Worm (Caenorhabditis elegans) whole organism, L1 larva: ENCODE results near the gene Y62H9A.12.
A peak's percentile ranks its signal among the peaks of the same experiment; 100 is the strongest.

Experiments used
- C16A3.4 ChIP-seq: fragments of 150-350 bp; optimal IDR thresholded peaks from 2 replicates; lab custom pipeline; 2014; ENCODE audit warnings: missing biosample characterization, missing genetic modification characterization
- C34B4.2 ChIP-seq: sonication (generic microtip); optimal IDR thresholded peaks from 2 replicates; lab custom pipeline; 2017; ENCODE audit warnings: mild to moderate bottlenecking, missing genetic modification characterization, missing compliant biosample characterization
- F16B12.6 ChIP-seq: fragments of 150-350 bp; optimal IDR thresholded peaks from 2 replicates; lab custom pipeline; 2014; ENCODE audit warnings: missing biosample characterization, missing genetic modification characterization
- aha-1 ChIP-seq: fragments of 150-350 bp; optimal IDR thresholded peaks from 2 replicates; lab custom pipeline; 2014; ENCODE audit warnings: missing biosample characterization, missing genetic modification characterization
- blmp-1 ChIP-seq: fragments of 150-350 bp; optimal IDR thresholded peaks from 2 replicates; lab custom pipeline; 2014; ENCODE audit warnings: missing biosample characterization, missing genetic modification characterization
- ceh-63 ChIP-seq: fragments of 200-800 bp; sonication (Bioruptor generic); optimal IDR thresholded peaks from 2 replicates; lab custom pipeline; 2018; ENCODE audit warnings: mild to moderate bottlenecking, missing genetic modification characterization, missing compliant biosample characterization
- ceh-8 ChIP-seq: fragments of 200-800 bp; sonication (Bioruptor generic); optimal IDR thresholded peaks from 2 replicates; lab custom pipeline; 2018; ENCODE audit warnings: mild to moderate bottlenecking, missing genetic modification characterization, moderate library complexity, missing compliant biosample characterization
- ceh-82 ChIP-seq, 3 experiments: fragments of 150-350 bp in 1 of 3; sonication (generic microtip) in 2 of 3; optimal IDR thresholded peaks; 2 replicates each; lab custom pipeline; 2014 to 2017; ENCODE audit warnings: missing biosample characterization in 3 of 3, missing genetic modification characterization in 3 of 3
- ceh-88 ChIP-seq: fragments of 200-800 bp; sonication (Bioruptor generic); IDR thresholded peaks from 2 replicates; pipeline ENCODE4 v1.3.6; 2022; ENCODE audit warnings: missing genetic modification characterization, missing compliant biosample characterization
- ces-1 ChIP-seq: fragments of 150-350 bp; optimal IDR thresholded peaks from 2 replicates; lab custom pipeline; 2014; ENCODE audit warnings: missing biosample characterization, missing genetic modification reagents, missing genetic modification characterization
- dsc-1 ChIP-seq: sonication (generic microtip); optimal IDR thresholded peaks from 2 replicates; lab custom pipeline; 2016; ENCODE audit warnings: mild to moderate bottlenecking, missing genetic modification characterization, missing compliant biosample characterization
- elt-2 ChIP-seq: sonication (generic microtip); optimal IDR thresholded peaks from 2 replicates; lab custom pipeline; 2016; ENCODE audit warnings: missing genetic modification characterization, mild to moderate bottlenecking, inconsistent platforms, missing compliant biosample characterization, missing genetic modification reagents
- elt-3 ChIP-seq, 6 experiments: fragments of 150-350 bp in 1 of 6; sonication (generic microtip); optimal IDR thresholded peaks; 2 replicates each; lab custom pipeline; 2017 to 2018; ENCODE audit warnings: missing biosample characterization in 6 of 6, missing genetic modification characterization in 6 of 6, inconsistent platforms in 1 of 6
- ets-5 ChIP-seq: fragments of 200-800 bp; sonication (Bioruptor generic); IDR thresholded peaks from 2 replicates; pipeline ENCODE4 v1.3.6; 2022; ENCODE audit warnings: missing genetic modification characterization, missing compliant biosample characterization
- grh-1 ChIP-seq: fragments of 200-800 bp; sonication (Bioruptor generic); IDR thresholded peaks from 2 replicates; pipeline ENCODE4 v1.3.6; 2022; ENCODE audit warnings: missing genetic modification reagents, missing genetic modification characterization, missing compliant biosample characterization
- hlh-17 ChIP-seq: fragments of 200-800 bp; sonication (Bioruptor generic); optimal IDR thresholded peaks from 2 replicates; lab custom pipeline; 2018; ENCODE audit warnings: missing genetic modification characterization, mild to moderate bottlenecking, missing compliant biosample characterization, moderate library complexity, borderline replicate concordance
- hlh-4 ChIP-seq: sonication (generic microtip); optimal IDR thresholded peaks from 2 replicates; lab custom pipeline; 2016; ENCODE audit warnings: mild to moderate bottlenecking, missing genetic modification characterization, missing compliant biosample characterization
- hpl-2 ChIP-seq: fragments of 150-350 bp; optimal IDR thresholded peaks from 2 replicates; lab custom pipeline; 2014; ENCODE audit warnings: missing biosample characterization, missing genetic modification reagents, missing genetic modification characterization
- isw-1 ChIP-seq: fragments of 200-800 bp; sonication (Bioruptor generic); IDR thresholded peaks from 2 replicates; pipeline ENCODE4 v1.3.6; 2022; ENCODE audit warnings: missing genetic modification characterization, missing compliant biosample characterization
- jun-1 ChIP-seq: fragments of 150-350 bp; optimal IDR thresholded peaks from 2 replicates; lab custom pipeline; 2014; ENCODE audit warnings: missing biosample characterization, missing genetic modification reagents, missing genetic modification characterization
- lin-14 ChIP-seq: fragments of 200-800 bp; sonication (Bioruptor generic); optimal IDR thresholded peaks from 2 replicates; lab custom pipeline; 2018; ENCODE audit warnings: mild to moderate bottlenecking, missing genetic modification characterization, moderate library complexity, missing compliant biosample characterization
- lin-35 ChIP-seq, 2 experiments: fragments of 150-350 bp; optimal IDR thresholded peaks; 2 replicates each; lab custom pipeline; 2014; ENCODE audit warnings: missing biosample characterization in 2 of 2, missing genetic modification characterization in 2 of 2, missing genetic modification reagents in 2 of 2
- mab-9 ChIP-seq: fragments of 200-800 bp; sonication (Bioruptor generic); IDR thresholded peaks from 2 replicates; pipeline ENCODE4 v1.3.6; 2022; ENCODE audit warnings: missing genetic modification reagents, missing genetic modification characterization, missing compliant biosample characterization
- mep-1 ChIP-seq: fragments of 150-350 bp; optimal IDR thresholded peaks from 2 replicates; lab custom pipeline; 2014; ENCODE audit warnings: missing biosample characterization, missing genetic modification characterization
- nhr-19 ChIP-seq: fragments of 200-800 bp; sonication (Bioruptor generic); conservative IDR thresholded peaks from 2 replicates; pipeline ENCODE4 v1.3.6; 2022; ENCODE audit warnings: missing genetic modification characterization, missing compliant biosample characterization
- nhr-77 ChIP-seq: fragments of 150-350 bp; optimal IDR thresholded peaks from 2 replicates; lab custom pipeline; 2014; ENCODE audit warnings: missing biosample characterization, missing genetic modification characterization
- pax-3 ChIP-seq: fragments of 200-800 bp; sonication (Bioruptor generic); optimal IDR thresholded peaks from 2 replicates; lab custom pipeline; 2018; ENCODE audit warnings: mild to moderate bottlenecking, missing genetic modification characterization, moderate library complexity, missing compliant biosample characterization
- pqm-1 ChIP-seq: sonication (generic microtip); optimal IDR thresholded peaks from 3 replicates; lab custom pipeline; 2017; ENCODE audit warnings: missing biosample characterization, missing genetic modification characterization
- skn-1 ChIP-seq: fragments of 150-350 bp; optimal IDR thresholded peaks from 2 replicates; lab custom pipeline; 2014; ENCODE audit warnings: missing biosample characterization, missing genetic modification characterization
- snu-23 ChIP-seq: sonication (generic microtip); optimal IDR thresholded peaks from 2 replicates; lab custom pipeline; 2016; ENCODE audit warnings: missing genetic modification characterization, missing compliant biosample characterization
- sox-4 ChIP-seq: sonication (generic microtip); optimal IDR thresholded peaks from 2 replicates; lab custom pipeline; 2016; ENCODE audit warnings: missing genetic modification characterization, missing compliant biosample characterization
- vab-15 ChIP-seq: sonication (generic microtip); optimal IDR thresholded peaks from 2 replicates; lab custom pipeline; 2017; ENCODE audit warnings: missing genotype, mild to moderate bottlenecking, missing genetic modification characterization, missing compliant biosample characterization
- zag-1 ChIP-seq: fragments of 150-350 bp; optimal IDR thresholded peaks from 2 replicates; lab custom pipeline; 2014; ENCODE audit warnings: missing biosample characterization, missing genetic modification characterization
- zip-4 ChIP-seq: fragments of 200-800 bp; sonication (Bioruptor generic); optimal IDR thresholded peaks from 2 replicates; lab custom pipeline; 2018; ENCODE audit warnings: mild to moderate bottlenecking, missing genetic modification characterization, moderate library complexity, missing compliant biosample characterization

Y62H9A.12 gene

DNA sequence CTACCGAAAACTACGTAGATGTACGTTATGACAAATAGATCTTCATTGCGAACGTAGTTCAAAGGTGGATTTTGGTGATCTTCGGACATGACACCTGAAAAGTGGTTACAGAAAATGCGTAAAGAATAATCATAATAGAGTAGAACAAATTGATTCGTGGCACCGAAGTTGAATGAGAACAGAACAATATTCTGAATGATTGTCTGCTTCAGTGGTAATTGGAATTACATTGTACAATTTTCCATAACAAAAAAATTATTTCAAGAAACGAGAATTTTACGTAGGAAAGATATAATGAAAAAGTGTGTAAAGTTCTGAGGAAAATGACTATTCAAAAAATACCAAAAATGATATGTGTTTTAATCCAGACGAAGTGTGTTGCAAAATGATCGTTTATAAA, 11.3 kb upstream of the Y62H9A.12 start, which contains the start of gene Y62H9A.10:
Y62H9A.10 (minus strand) TSS at position 101 of the 400 bp plus-strand sequence.
- TF ChIP-seq sox-4 (tag; lab: Kevin White, UChicago) (no peak), grh-1 (GFP tag; lab: Robert Waterston, UW) (no peak), zag-1 (tag; lab: Kevin White, UChicago) (no peak), ceh-82 (tag; optimal IDR thresholded peaks at IDR 0.05; lab: Kevin White, UChicago) (no peak), dsc-1 (tag; lab: Kevin White, UChicago) (no peak), elt-3 (tag; optimal IDR thresholded peaks at IDR 0.05; lab: Kevin White, UChicago) (no peak), nhr-77 (tag; lab: Kevin White, UChicago) (no peak), pqm-1 (tag; lab: Kevin White, UChicago) (no peak), C34B4.2 (tag; lab: Kevin White, UChicago) (no peak), nhr-19 (GFP tag; lab: Robert Waterston, UW) (no peak), hlh-4 (tag; lab: Kevin White, UChicago) (no peak), jun-1 (tag; lab: Kevin White, UChicago) (no peak), F16B12.6 (tag; lab: Kevin White, UChicago) (no peak), isw-1 (GFP tag; lab: Robert Waterston, UW) (no peak), ceh-88 (GFP tag; lab: Robert Waterston, UW) (no peak), skn-1 (tag; lab: Kevin White, UChicago) (no peak), snu-23 (GFP tag; lab: Kevin White, UChicago) (no peak), pax-3 (tag; lab: Kevin White, UChicago) (no peak), ceh-63 (GFP tag; lab: Kevin White, UChicago) (no peak)

DNA sequence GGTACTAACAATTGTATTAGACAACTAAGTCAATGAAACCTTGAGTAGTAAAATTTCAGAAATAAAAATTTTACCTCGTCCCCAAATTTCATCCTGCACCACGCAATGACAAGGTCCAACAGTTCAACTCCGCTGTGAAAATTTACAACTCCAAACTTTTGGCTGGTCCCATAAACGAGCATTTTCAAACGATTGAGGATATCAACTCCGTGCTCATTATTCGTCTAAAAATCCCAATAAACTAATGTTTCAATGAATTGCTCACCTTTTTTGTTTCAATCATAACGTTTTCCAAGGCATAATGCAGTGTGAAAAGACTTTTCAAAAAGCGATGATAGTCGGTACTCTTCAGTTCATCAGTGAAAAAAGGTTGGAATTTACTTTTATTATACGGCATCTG, 7.3 kb upstream of the Y62H9A.12 start:
- no peak for TF ChIP-seq snu-23 (GFP tag; lab: Kevin White, UChicago)
- no peak for TF ChIP-seq grh-1 (GFP tag; lab: Robert Waterston, UW)
- TF ChIP-seq mab-9 (GFP tag; lab: Robert Waterston, UW), result no peak
- no peak for TF ChIP-seq hpl-2
- no peak for TF ChIP-seq ets-5 (GFP tag; lab: Robert Waterston, UW)
- no peak for TF ChIP-seq hlh-17 (GFP tag; lab: Kevin White, UChicago)
- no peak for TF ChIP-seq zip-4 (GFP tag; lab: Kevin White, UChicago)
- TF ChIP-seq ces-1 (GFP tag; lab: Kevin White, UChicago), result no peak
- TF ChIP-seq pax-3 (tag; lab: Kevin White, UChicago), result no peak
- TF ChIP-seq elt-3 (tag; optimal IDR thresholded peaks at IDR 0.05; lab: Kevin White, UChicago), result no peak
- TF ChIP-seq, all 84 proteins: peak for 0

DNA sequence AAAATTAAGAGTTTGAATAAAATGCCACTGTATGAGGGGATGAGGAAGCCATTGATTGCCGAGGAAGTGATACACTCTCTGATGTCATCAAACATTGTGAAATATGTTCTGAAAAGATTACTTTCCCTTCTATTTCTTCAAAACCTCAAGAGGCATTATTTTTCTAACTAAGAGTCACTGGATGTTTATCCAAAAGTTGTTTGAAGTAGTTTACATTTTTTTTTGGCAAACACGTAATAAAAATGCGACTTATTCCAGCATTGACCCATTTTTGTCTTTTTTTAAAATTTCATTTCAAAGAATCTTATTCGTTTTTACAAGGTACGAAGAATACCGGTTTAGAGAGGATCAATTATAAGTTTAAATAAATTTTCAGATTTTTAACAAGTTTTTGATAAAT, 6.7 kb upstream of the Y62H9A.12 start, which contains the start of gene Y62H9A.11:
Y62H9A.11 (minus strand) TSS at position 101 of the 400 bp plus-strand sequence.
- TF ChIP-seq ceh-8 (GFP tag; lab: Kevin White, UChicago), result no peak
- no peak for TF ChIP-seq elt-2 (tag; lab: Kevin White, UChicago)
- TF ChIP-seq blmp-1 (tag; lab: Kevin White, UChicago), result no peak
- TF ChIP-seq mab-9 (GFP tag; lab: Robert Waterston, UW), result no peak
- TF ChIP-seq vab-15 (tag; lab: Kevin White, UChicago), result no peak
- no peak for TF ChIP-seq lin-14 (GFP tag; lab: Kevin White, UChicago)
- no peak for TF ChIP-seq C16A3.4 (tag; lab: Kevin White, UChicago)
- no peak for TF ChIP-seq mep-1
- TF ChIP-seq, all 84 proteins: peak for 0

DNA sequence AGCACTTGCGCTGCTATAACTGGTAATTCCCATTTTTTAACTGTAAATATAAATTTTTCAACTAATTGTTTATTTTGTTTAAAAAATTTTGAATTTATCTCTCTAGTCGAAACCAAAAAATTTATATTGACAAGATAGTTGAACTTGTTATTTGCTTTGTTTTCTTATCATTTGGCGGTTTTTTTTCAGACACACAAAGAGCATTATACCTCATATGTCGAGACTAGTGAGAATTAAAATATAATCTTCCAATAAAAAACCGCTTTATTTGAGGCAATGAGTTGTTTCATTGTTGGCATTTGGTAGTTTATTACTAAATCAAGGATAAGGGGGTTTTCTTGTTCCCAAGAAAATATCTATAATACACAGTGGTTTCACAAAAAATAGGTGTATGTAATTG, 5.7 kb upstream of the Y62H9A.12 start:
- TF ChIP-seq lin-35 (GFP tag; optimal IDR thresholded peaks at IDR 0.05; lab: Kevin White, UChicago) (peak in 1 of 2 experiments; percentile 14), ceh-88 (GFP tag; lab: Robert Waterston, UW) (no peak), elt-2 (tag; lab: Kevin White, UChicago) (peak; percentile 45), C34B4.2 (tag; lab: Kevin White, UChicago) (no peak), aha-1 (tag; lab: Kevin White, UChicago) (no peak), ceh-63 (GFP tag; lab: Kevin White, UChicago) (no peak)
- TF ChIP-seq, all 84 proteins: peak for 2
